Worm (Caenorhabditis elegans) whole organism, L4 larva: ENCODE measurements around the gene M106.7.
"Not testable (repeated sequence)": the region's sequence is repeated elsewhere in the genome, so short reads cannot be mapped to it uniquely, and the experiment has no call there.

Source experiments
- D1046.2 ChIP-seq: fragments of 200-800 bp; sonication (Bioruptor generic); IDR thresholded peaks from 2 replicates; pipeline ENCODE4 v1.3.6; 2022; ENCODE audit warnings: missing genetic modification characterization, missing compliant biosample characterization
- F10B5.3 ChIP-seq: sonication (generic microtip); optimal IDR thresholded peaks from 2 replicates; lab custom pipeline; 2016; ENCODE audit warnings: mild to moderate bottlenecking, missing genetic modification characterization, missing compliant biosample characterization
- F37D6.2 ChIP-seq: sonication (generic microtip); optimal IDR thresholded peaks from 2 replicates; lab custom pipeline; 2016; ENCODE audit warnings: mild to moderate bottlenecking, missing genetic modification characterization, missing compliant biosample characterization
- F49E8.2 ChIP-seq: sonication (generic microtip); optimal IDR thresholded peaks from 2 replicates; lab custom pipeline; 2016; ENCODE audit warnings: missing compliant biosample characterization, mild to moderate bottlenecking, missing genetic modification characterization, borderline replicate concordance
- T20F7.1 ChIP-seq: fragments of 200-800 bp; sonication (Bioruptor generic); optimal IDR thresholded peaks from 2 replicates; lab custom pipeline; 2018; ENCODE audit warnings: mild to moderate bottlenecking, missing genetic modification characterization, missing compliant biosample characterization
- Y5F2A.4 ChIP-seq: fragments of 200-800 bp; sonication (Bioruptor generic); optimal IDR thresholded peaks from 2 replicates; lab custom pipeline; 2018; ENCODE audit warnings: mild to moderate bottlenecking, missing genetic modification characterization, missing compliant biosample characterization
- ZK546.5 ChIP-seq, 2 experiments: sonication (generic microtip); optimal IDR thresholded peaks; 2 replicates each; lab custom pipeline; 2017; ENCODE audit warnings: missing biosample characterization in 2 of 2, missing genetic modification characterization in 2 of 2
- aha-1 ChIP-seq: fragments of 150-350 bp; peaks from one replicate; lab custom pipeline; 2014; ENCODE audit warnings: missing biosample characterization, missing genetic modification characterization
- ceh-44 ChIP-seq: fragments of 200-800 bp; sonication (Bioruptor generic); IDR thresholded peaks from 2 replicates; pipeline ENCODE4 v1.3.6; 2022; ENCODE audit warnings: missing genetic modification reagents, missing genetic modification characterization, missing compliant biosample characterization
- ceh-62 ChIP-seq: sonication (generic microtip); optimal IDR thresholded peaks from 2 replicates; lab custom pipeline; 2017; ENCODE audit warnings: missing biosample characterization, missing genetic modification characterization
- ceh-82 ChIP-seq: sonication (generic microtip); optimal IDR thresholded peaks from 2 replicates; lab custom pipeline; 2017; ENCODE audit warnings: missing biosample characterization, missing genetic modification characterization
- ces-1 ChIP-seq: fragments of 150-350 bp; sonication (generic microtip); optimal IDR thresholded peaks from 4 replicates; lab custom pipeline; 2014; ENCODE audit warnings: missing biosample characterization, missing genetic modification reagents, missing genetic modification characterization
- daf-12 ChIP-seq: fragments of 150-350 bp; optimal IDR thresholded peaks from 2 replicates; lab custom pipeline; 2014; ENCODE audit warnings: missing biosample characterization, missing genetic modification reagents, missing genetic modification characterization
- daf-16 ChIP-seq, 3 experiments: sonication (generic microtip); optimal IDR thresholded peaks; 2 replicates each; lab custom pipeline; 2016 to 2017; ENCODE audit warnings: missing genetic modification characterization in 3 of 3, missing genetic modification reagents in 3 of 3, mild to moderate bottlenecking in 2 of 3, missing compliant biosample characterization in 2 of 3, missing biosample characterization in 1 of 3, moderate library complexity in 1 of 3
- daf-8 ChIP-seq: fragments of 200-800 bp; sonication (Bioruptor generic); IDR thresholded peaks from 2 replicates; pipeline ENCODE4 v1.3.6; 2022; ENCODE audit warnings: missing genetic modification characterization, missing compliant biosample characterization
- dve-1 ChIP-seq: sonication (generic microtip); optimal IDR thresholded peaks from 2 replicates; lab custom pipeline; 2017; ENCODE audit warnings: antibody characterized with exemption, mild to moderate bottlenecking, missing genetic modification characterization, missing compliant biosample characterization; ENCODE audit not compliant: insufficient read depth
- egl-43 ChIP-seq: fragments of 200-800 bp; sonication (Bioruptor generic); IDR thresholded peaks from 2 replicates; pipeline ENCODE4 v1.3.6; 2022; ENCODE audit warnings: missing genetic modification reagents, missing genetic modification characterization, missing compliant biosample characterization
- hmg-1.1 ChIP-seq: fragments of 200-800 bp; sonication (Bioruptor generic); IDR thresholded peaks from 2 replicates; pipeline ENCODE4 v1.3.6; 2022; ENCODE audit warnings: missing genetic modification reagents, missing genetic modification characterization, missing compliant biosample characterization
- lin-38 ChIP-seq: fragments of 200-800 bp; sonication (Bioruptor generic); IDR thresholded peaks from 2 replicates; pipeline ENCODE4 v1.3.6; 2022; ENCODE audit warnings: missing genetic modification reagents, missing genetic modification characterization, missing compliant biosample characterization
- lin-39 ChIP-seq: fragments of 150-350 bp; optimal IDR thresholded peaks from 2 replicates; lab custom pipeline; 2014; ENCODE audit warnings: missing biosample characterization, missing genetic modification reagents, missing genetic modification characterization
- lsy-2 ChIP-seq, 2 experiments: fragments of 150-350 bp in 1 of 2; sonication (generic microtip) in 1 of 2; optimal IDR thresholded peaks; 2 replicates each; lab custom pipeline; 2014 to 2017; ENCODE audit warnings: missing biosample characterization in 2 of 2, missing genetic modification characterization in 2 of 2
- nhr-11 ChIP-seq: fragments of 150-350 bp; optimal IDR thresholded peaks from 2 replicates; lab custom pipeline; 2014; ENCODE audit warnings: missing biosample characterization, missing genetic modification characterization
- nhr-111 ChIP-seq: fragments of 200-800 bp; sonication (Bioruptor generic); optimal IDR thresholded peaks from 2 replicates; lab custom pipeline; 2018; ENCODE audit warnings: mild to moderate bottlenecking, missing genetic modification characterization, missing compliant biosample characterization
- nhr-28 ChIP-seq: fragments of 150-350 bp; optimal IDR thresholded peaks from 2 replicates; lab custom pipeline; 2014; ENCODE audit warnings: missing biosample characterization, missing genetic modification characterization
- nhr-6 ChIP-seq: fragments of 150-350 bp; optimal IDR thresholded peaks from 2 replicates; lab custom pipeline; 2014; ENCODE audit warnings: missing biosample characterization, missing genetic modification characterization
- pha-4 ChIP-seq, 2 experiments: fragments of 150-350 bp in 1 of 2; fragments of 200-800 bp in 1 of 2; sonication (Bioruptor generic) in 1 of 2; IDR thresholded peaks in 1 of 2; optimal IDR thresholded peaks in 1 of 2; 2 replicates each; pipeline versions ENCODE4 v1.3.6 to Lab custom; 2014 to 2022; ENCODE audit warnings: missing genetic modification characterization in 2 of 2, missing genetic modification reagents in 2 of 2, missing biosample characterization in 1 of 2, missing compliant biosample characterization in 1 of 2
- php-3 ChIP-seq: fragments of 200-800 bp; sonication (Bioruptor generic); IDR thresholded peaks from 2 replicates; pipeline ENCODE4 v1.3.6; 2022; ENCODE audit warnings: missing genetic modification reagents, missing genetic modification characterization, missing compliant biosample characterization
- saeg-2 ChIP-seq: fragments of 200-800 bp; sonication (Bioruptor generic); IDR thresholded peaks from 2 replicates; pipeline ENCODE4 v1.3.6; 2022; ENCODE audit warnings: missing genetic modification reagents, missing genetic modification characterization, missing compliant biosample characterization
- set-16 ChIP-seq: fragments of 200-800 bp; sonication (Bioruptor generic); IDR thresholded peaks from 2 replicates; pipeline ENCODE4 v1.3.6; 2022; ENCODE audit warnings: missing genetic modification reagents, missing genetic modification characterization, missing compliant biosample characterization
- spr-1 ChIP-seq: sonication (generic microtip); optimal IDR thresholded peaks from 2 replicates; lab custom pipeline; 2016; ENCODE audit warnings: mild to moderate bottlenecking, missing genetic modification characterization, missing compliant biosample characterization
- spr-3 ChIP-seq: fragments of 200-800 bp; sonication (Bioruptor generic); optimal IDR thresholded peaks from 2 replicates; lab custom pipeline; 2018; ENCODE audit warnings: mild to moderate bottlenecking, missing genetic modification characterization, missing compliant biosample characterization
- tra-1 ChIP-seq: fragments of 200-800 bp; sonication (Bioruptor generic); IDR thresholded peaks from 2 replicates; pipeline ENCODE4 v1.3.6; 2022; ENCODE audit warnings: missing genetic modification reagents, missing genetic modification characterization, missing compliant biosample characterization
- unc-39 ChIP-seq: sonication (generic microtip); optimal IDR thresholded peaks from 2 replicates; lab custom pipeline; 2017; ENCODE audit warnings: missing biosample characterization, missing genetic modification characterization
- zag-1 ChIP-seq: fragments of 150-350 bp; optimal IDR thresholded peaks from 2 replicates; lab custom pipeline; 2014; ENCODE audit warnings: missing biosample characterization, missing genetic modification characterization
- zfp-3 ChIP-seq: fragments of 200-800 bp; sonication (Bioruptor generic); conservative IDR thresholded peaks from 2 replicates; pipeline ENCODE4 v1.3.6; 2022; ENCODE audit warnings: missing genetic modification reagents, missing genetic modification characterization, missing compliant biosample characterization
- zip-11 ChIP-seq: fragments of 200-800 bp; sonication (Bioruptor generic); IDR thresholded peaks from 2 replicates; pipeline ENCODE4 v1.3.6; 2022; ENCODE audit warnings: missing genetic modification characterization, missing compliant biosample characterization
- zip-2 ChIP-seq: fragments of 150-350 bp; optimal IDR thresholded peaks from 2 replicates; lab custom pipeline; 2014; ENCODE audit warnings: missing biosample characterization, missing genetic modification characterization

Gene M106.7

ce11 chrII:10857077-10857476 is at the start of gene M106.7:
Gene M106.7, minus strand, starts transcription at chrII:10857177.
- TF ChIP-seq ceh-44 (GFP tag; lab: Robert Waterston, UW), result no peak
- peak; percentile 10 for TF ChIP-seq dve-1 (tag; lab: Kevin White, UChicago)
- no peak for TF ChIP-seq daf-16 (GFP tag; optimal IDR thresholded peaks at IDR 0.05; lab: Kevin White, UChicago)
- peak; percentile 1 for TF ChIP-seq daf-16 (tag; optimal IDR thresholded peaks at IDR 0.05; lab: Kevin White, UChicago)

ce11 chrII:10904379-10904778 is 47.4 kb upstream of the M106.7 start, which contains the start of gene sra-12:
Gene sra-12, minus strand, starts transcription at chrII:10904479.
- TF ChIP-seq D1046.2 (GFP tag; lab: Robert Waterston, UW); daf-12 (tag; lab: Kevin White, UChicago); zip-2: not testable (repeated sequence)

ce11 chrII:10902104-10902503 is 45.1 kb upstream of the M106.7 start, which contains the start of gene gly-1:
Gene gly-1, minus strand, starts transcription at chrII:10902204.
- TF ChIP-seq tra-1 (GFP tag; lab: Robert Waterston, UW) (no peak), lsy-2 (tag; optimal IDR thresholded peaks at IDR 0.05; lab: Kevin White, UChicago) (no peak), nhr-111 (GFP tag; lab: Kevin White, UChicago) (no peak), nhr-28 (tag; lab: Kevin White, UChicago) (no peak), daf-8 (GFP tag; lab: Robert Waterston, UW) (no peak), pha-4 (GFP tag; IDR thresholded peaks at IDR 0.05; lab: Robert Waterston, UW) (no peak), pha-4 (tag; optimal IDR thresholded peaks at IDR 0.05; lab: Kevin White, UChicago) (no peak), aha-1 (no peak), zag-1 (tag; lab: Kevin White, UChicago) (no peak), lin-38 (GFP tag; lab: Robert Waterston, UW) (no peak), ces-1 (GFP tag; lab: Kevin White, UChicago) (no peak)

- TF ChIP-seq zag-1 (tag; lab: Kevin White, UChicago), result no peak
Observed at ce11 chrII:10898998-10899397, 42.0 kb upstream of the M106.7 start.

ce11 chrII:10895959-10896358 is 39.0 kb upstream of the M106.7 start:
- no peak for TF ChIP-seq php-3 (GFP tag; lab: Robert Waterston, UW)

ce11 chrII:10894996-10895395 is 38.0 kb upstream of the M106.7 start, which contains the start of gene sra-10:
Gene sra-10, minus strand, starts transcription at chrII:10895096.
- TF ChIP-seq lin-39 (tag; lab: Kevin White, UChicago) (no peak), ceh-82 (tag; lab: Kevin White, UChicago) (no peak), aha-1 (no peak), pha-4 (GFP tag; IDR thresholded peaks at IDR 0.05; lab: Robert Waterston, UW) (no peak), pha-4 (tag; optimal IDR thresholded peaks at IDR 0.05; lab: Kevin White, UChicago) (no peak), T20F7.1 (no peak)
- TF ChIP-seq, all 104 proteins: peak for 0

ce11 chrII:10888979-10889378 is 32.0 kb upstream of the M106.7 start, which contains the start of gene ptr-8:
Gene ptr-8, plus strand, starts transcription at chrII:10889279.
- TF ChIP-seq nhr-11 (no peak), zfp-3 (GFP tag; lab: Robert Waterston, UW) (no peak), ceh-82 (tag; lab: Kevin White, UChicago) (no peak), egl-43 (GFP tag; lab: Robert Waterston, UW) (no peak), spr-1 (tag; lab: Kevin White, UChicago) (no peak), lin-38 (GFP tag; lab: Robert Waterston, UW) (no peak), F49E8.2 (no peak), set-16 (GFP tag; lab: Robert Waterston, UW) (no peak), ceh-62 (tag; lab: Kevin White, UChicago) (no peak), spr-3 (GFP tag; lab: Kevin White, UChicago) (no peak), unc-39 (tag; lab: Kevin White, UChicago) (no peak), hmg-1.1 (GFP tag; lab: Robert Waterston, UW) (no peak), zip-11 (GFP tag; lab: Robert Waterston, UW) (no peak), Y5F2A.4 (GFP tag; lab: Kevin White, UChicago) (no peak), F10B5.3 (tag; lab: Kevin White, UChicago) (no peak), ZK546.5 (tag; optimal IDR thresholded peaks at IDR 0.05; lab: Kevin White, UChicago) (no peak), nhr-6 (tag; lab: Kevin White, UChicago) (no peak), saeg-2 (no peak), F37D6.2 (tag; lab: Kevin White, UChicago) (no peak)
